Worm (Caenorhabditis elegans) whole organism, L1 larva: Measurements from ENCODE around the gene rpn-5.

Experiments
- elt-2 ChIP-seq: sonication (generic microtip); optimal IDR thresholded peaks from 2 replicates; lab custom pipeline; 2016; ENCODE audit warnings: missing genetic modification characterization, mild to moderate bottlenecking, inconsistent platforms, missing compliant biosample characterization, missing genetic modification reagents
- ets-5 ChIP-seq: fragments of 200-800 bp; sonication (Bioruptor generic); IDR thresholded peaks from 2 replicates; pipeline ENCODE4 v1.3.6; 2022; ENCODE audit warnings: missing genetic modification characterization, missing compliant biosample characterization
- hlh-4 ChIP-seq: sonication (generic microtip); optimal IDR thresholded peaks from 2 replicates; lab custom pipeline; 2016; ENCODE audit warnings: mild to moderate bottlenecking, missing genetic modification characterization, missing compliant biosample characterization
- lin-14 ChIP-seq: fragments of 200-800 bp; sonication (Bioruptor generic); optimal IDR thresholded peaks from 2 replicates; lab custom pipeline; 2018; ENCODE audit warnings: mild to moderate bottlenecking, missing genetic modification characterization, moderate library complexity, missing compliant biosample characterization
- lin-39 ChIP-seq: fragments of 150-350 bp; optimal IDR thresholded peaks from 2 replicates; lab custom pipeline; 2014; ENCODE audit warnings: missing biosample characterization, missing genetic modification reagents, missing genetic modification characterization
- mdl-1 ChIP-seq, 2 experiments: fragments of 150-350 bp; optimal IDR thresholded peaks; 2 replicates each; lab custom pipeline; 2014 to 2017; ENCODE audit warnings: missing biosample characterization in 2 of 2, missing genetic modification characterization in 2 of 2, inconsistent platforms in 1 of 2
- mef-2 ChIP-seq: fragments of 150-350 bp; optimal IDR thresholded peaks from 2 replicates; lab custom pipeline; 2014; ENCODE audit warnings: missing biosample characterization, missing genetic modification characterization
- mep-1 ChIP-seq: fragments of 150-350 bp; optimal IDR thresholded peaks from 2 replicates; lab custom pipeline; 2014; ENCODE audit warnings: missing biosample characterization, missing genetic modification characterization
- nhr-12 ChIP-seq: sonication (generic microtip); optimal IDR thresholded peaks from 2 replicates; lab custom pipeline; 2017; ENCODE audit warnings: missing biosample characterization, missing genetic modification characterization
- nhr-28 ChIP-seq: fragments of 150-350 bp; optimal IDR thresholded peaks from 2 replicates; lab custom pipeline; 2014; ENCODE audit warnings: missing biosample characterization, missing genetic modification characterization
- pqm-1 ChIP-seq: sonication (generic microtip); optimal IDR thresholded peaks from 3 replicates; lab custom pipeline; 2017; ENCODE audit warnings: missing biosample characterization, missing genetic modification characterization
- snpc-4 ChIP-seq: fragments of 150-350 bp; optimal IDR thresholded peaks from 2 replicates; lab custom pipeline; 2014; ENCODE audit warnings: missing biosample characterization, missing genetic modification characterization
- sup-37 ChIP-seq: fragments of 200-800 bp; sonication (Bioruptor generic); optimal IDR thresholded peaks from 2 replicates; lab custom pipeline; 2018; ENCODE audit warnings: mild to moderate bottlenecking, missing genetic modification characterization, missing compliant biosample characterization
- zag-1 ChIP-seq: fragments of 150-350 bp; optimal IDR thresholded peaks from 2 replicates; lab custom pipeline; 2014; ENCODE audit warnings: missing biosample characterization, missing genetic modification characterization

DNA sequence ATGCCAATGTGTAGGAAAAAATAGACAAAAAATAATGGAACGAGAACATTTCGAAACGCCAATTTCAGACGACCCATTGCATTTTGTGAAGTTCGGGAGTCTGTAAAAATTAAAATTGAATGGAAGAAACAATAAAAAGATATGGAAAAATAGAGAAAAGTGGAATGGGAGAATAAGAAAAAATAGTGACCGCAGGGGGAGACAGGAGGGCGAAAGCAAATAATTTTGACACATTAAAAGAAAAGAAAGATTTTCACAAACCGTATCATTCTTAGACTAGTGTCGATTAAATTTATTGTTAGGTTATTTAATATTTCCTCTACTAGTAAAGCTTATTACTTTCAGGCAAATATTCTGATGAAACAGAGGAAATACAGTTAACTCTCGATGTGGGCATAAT, 35.6 kb upstream of the rpn-5 start, which contains the start of gene F41C3.11:
- TF ChIP-seq sup-37 (no peak), mdl-1 (tag; optimal IDR thresholded peaks at IDR 0.05; lab: Kevin White, UChicago) (no peak), mef-2 (tag; lab: Kevin White, UChicago) (no peak), lin-39 (tag; lab: Kevin White, UChicago) (no peak), pqm-1 (tag; lab: Kevin White, UChicago) (no peak), elt-2 (tag; lab: Kevin White, UChicago) (no peak), lin-14 (GFP tag; lab: Kevin White, UChicago) (no peak), nhr-12 (no peak), zag-1 (tag; lab: Kevin White, UChicago) (no peak), mep-1 (tag; lab: Kevin White, UChicago) (no peak), hlh-4 (tag; lab: Kevin White, UChicago) (no peak), ets-5 (GFP tag; lab: Robert Waterston, UW) (no peak), nhr-28 (no peak), snpc-4 (no peak)
